Worm (Caenorhabditis elegans) whole organism, midembryonic: ENCODE data around the gene str-28.
"Not testable (repeated sequence)": the region's sequence is repeated elsewhere in the genome, so short reads cannot be mapped to it uniquely, and the experiment has no call there.

Experiments
- cog-1 ChIP-seq: sonication (generic microtip); optimal IDR thresholded peaks from 2 replicates; lab custom pipeline; 2016; ENCODE audit warnings: missing genetic modification characterization, missing compliant biosample characterization
- med-1 ChIP-seq: sonication (generic microtip); optimal IDR thresholded peaks from 2 replicates; lab custom pipeline; 2017; ENCODE audit warnings: missing genetic modification characterization, mild to moderate bottlenecking, missing compliant biosample characterization, antibody characterized with exemption, missing genetic modification reagents; ENCODE audit not compliant: insufficient read depth

DNA sequence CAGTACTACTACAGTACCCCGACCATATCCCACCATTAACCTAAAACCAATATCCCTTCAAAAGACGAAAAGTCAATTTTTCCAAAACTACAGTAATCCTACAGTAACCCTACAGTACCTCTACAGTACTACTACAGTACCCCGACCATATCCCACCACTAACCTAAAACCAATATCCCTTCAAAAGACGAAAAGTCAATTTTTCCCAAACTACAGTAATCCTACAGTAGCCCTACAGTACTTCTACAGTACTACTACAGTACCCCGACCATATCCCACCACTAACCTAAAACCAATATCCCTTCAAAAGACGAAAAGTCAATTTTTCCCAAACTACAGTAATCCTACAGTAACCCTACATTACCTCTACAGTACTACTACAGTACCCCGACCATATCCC lies 29.2 kb downstream of the str-28 start:
- not testable (repeated sequence) for TF ChIP-seq med-1 (GFP tag; lab: Kevin White, UChicago); cog-1 (tag; lab: Kevin White, UChicago)
